Fruit fly (Drosophila melanogaster) whole organism, embryonic: ENCODE data around the gene CG14818.
A peak's percentile ranks its signal among the peaks of the same experiment; 100 is the strongest.

Experiments
- Adf1 ChIP-seq: fragments of 200-800 bp; sonication (Bioruptor generic); IDR thresholded peaks from 2 replicates; pipeline ENCODE4 v1.3.6; 2022; ENCODE audit warnings: missing biosample characterization, missing genetic modification characterization
- B-H1 ChIP-seq: fragments of 200-800 bp; sonication (Bioruptor generic); IDR thresholded peaks from 3 replicates; pipeline ENCODE4 v1.3.6; 2022; ENCODE audit warnings: missing biosample characterization, missing genetic modification characterization
- BtbVII ChIP-seq: fragments of 200-800 bp; sonication (Bioruptor generic); optimal IDR thresholded peaks from 3 replicates; lab custom pipeline; 2017; ENCODE audit warnings: missing biosample characterization, mild to moderate bottlenecking, missing genetic modification characterization
- CG10366 ChIP-seq: fragments of 200-800 bp; sonication (Bioruptor generic); IDR thresholded peaks from 2 replicates; pipeline ENCODE4 v1.3.6; 2022; ENCODE audit warnings: missing biosample characterization, missing genetic modification characterization
- CG10543 ChIP-seq: fragments of 200-800 bp; sonication (Bioruptor generic); optimal IDR thresholded peaks from 3 replicates; lab custom pipeline; 2017; ENCODE audit warnings: missing biosample characterization, mild to moderate bottlenecking, missing genetic modification characterization, moderate library complexity
- CG14667 ChIP-seq: fragments of 200-800 bp; sonication (Bioruptor generic); IDR thresholded peaks from 2 replicates; pipeline ENCODE4 v1.3.6; 2022; ENCODE audit warnings: missing biosample characterization, missing genetic modification characterization
- CG14860 ChIP-seq: fragments of 200-800 bp; sonication (Bioruptor generic); IDR thresholded peaks from 3 replicates; pipeline ENCODE4 v1.3.6; 2022; ENCODE audit warnings: missing biosample characterization, missing genetic modification characterization; ENCODE audit not compliant: partially characterized antibody
- CG14965 ChIP-seq: fragments of 200-800 bp; sonication (Bioruptor generic); optimal IDR thresholded peaks from 2 replicates; lab custom pipeline; 2016; ENCODE audit warnings: missing biosample characterization, missing genetic modification characterization, borderline replicate concordance
- CG17385 ChIP-seq: fragments of 200-800 bp; sonication (Bioruptor generic); optimal IDR thresholded peaks from 3 replicates; lab custom pipeline; 2018; ENCODE audit warnings: missing biosample characterization, mild to moderate bottlenecking, missing genetic modification characterization
- CG17612 ChIP-seq: fragments of 200-800 bp; sonication (Bioruptor generic); IDR thresholded peaks from 2 replicates; pipeline ENCODE4 v1.3.6; 2022; ENCODE audit warnings: missing biosample characterization, missing genetic modification characterization
- CG2116 ChIP-seq: fragments of 200-800 bp; sonication (Bioruptor generic); optimal IDR thresholded peaks from 3 replicates; lab custom pipeline; 2018; ENCODE audit warnings: missing biosample characterization, mild to moderate bottlenecking, missing genetic modification characterization
- CG2129 ChIP-seq: fragments of 200-800 bp; sonication (Bioruptor generic); IDR thresholded peaks from 2 replicates; pipeline ENCODE4 v1.3.6; 2022; ENCODE audit warnings: missing biosample characterization, missing genetic modification characterization; ENCODE audit not compliant: partially characterized antibody
- CG31388 ChIP-seq: fragments of 200-800 bp; sonication (Bioruptor generic); optimal IDR thresholded peaks from 2 replicates; lab custom pipeline; 2016; ENCODE audit warnings: missing biosample characterization, missing genetic modification characterization
- CG33557 ChIP-seq: fragments of 200-800 bp; sonication (Bioruptor generic); optimal IDR thresholded peaks from 2 replicates; lab custom pipeline; 2019; ENCODE audit warnings: missing biosample characterization, mild to moderate bottlenecking, missing genetic modification characterization, moderate library complexity
- CG3847 ChIP-seq: fragments of 200-800 bp; sonication (Bioruptor generic); IDR thresholded peaks from 2 replicates; pipeline ENCODE4 v1.3.6; 2022; ENCODE audit warnings: missing biosample characterization, missing genetic modification characterization
- CG5245 ChIP-seq: fragments of 200-800 bp; sonication (Bioruptor generic); optimal IDR thresholded peaks from 3 replicates; lab custom pipeline; 2016; ENCODE audit warnings: missing biosample characterization, missing genetic modification characterization
- CG5953 ChIP-seq: fragments of 200-800 bp; sonication (Bioruptor generic); IDR thresholded peaks from 2 replicates; pipeline ENCODE4 v1.3.6; 2022; ENCODE audit warnings: missing biosample characterization, missing genetic modification characterization
- CG6683 ChIP-seq: fragments of 200-800 bp; sonication (Bioruptor generic); optimal IDR thresholded peaks from 2 replicates; lab custom pipeline; 2017; ENCODE audit warnings: missing biosample characterization, mild to moderate bottlenecking, missing genetic modification characterization, missing genetic modification reagents
- CG7839 ChIP-seq: fragments of 200-800 bp; sonication (Bioruptor generic); optimal IDR thresholded peaks from 3 replicates; lab custom pipeline; 2018; ENCODE audit warnings: missing biosample characterization, mild to moderate bottlenecking, missing genetic modification characterization, moderate library complexity
- CG7987 ChIP-seq: fragments of 200-800 bp; sonication (Bioruptor generic); optimal IDR thresholded peaks from 2 replicates; lab custom pipeline; 2018; ENCODE audit warnings: missing biosample characterization, mild to moderate bottlenecking, missing genetic modification characterization, moderate library complexity
- CG8290 ChIP-seq, 3 experiments: fragments of 200-800 bp; sonication (Bioruptor generic); optimal IDR thresholded peaks; 2 replicates each; lab custom pipeline; 2016 to 2019; ENCODE audit warnings: missing biosample characterization in 3 of 3, missing genetic modification characterization in 3 of 3, mild to moderate bottlenecking in 2 of 3, moderate library complexity in 1 of 3
- CG8359 ChIP-seq: fragments of 200-800 bp; sonication (Bioruptor generic); optimal IDR thresholded peaks from 2 replicates; lab custom pipeline; 2017; ENCODE audit warnings: missing biosample characterization, mild to moderate bottlenecking, missing genetic modification characterization, borderline replicate concordance
- CTCF ChIP-seq: fragments of 200-800 bp; sonication (Bioruptor generic); optimal IDR thresholded peaks from 2 replicates; lab custom pipeline; 2017; ENCODE audit warnings: missing biosample characterization, mild to moderate bottlenecking, missing genetic modification characterization, moderate library complexity
- E2f2 ChIP-seq: fragments of 200-800 bp; sonication (Bioruptor generic); IDR thresholded peaks from 2 replicates; pipeline ENCODE4 v1.3.6; 2022; ENCODE audit warnings: missing biosample characterization, missing genetic modification characterization
- Elba2 ChIP-seq: fragments of 200-800 bp; sonication (Bioruptor generic); optimal IDR thresholded peaks from 3 replicates; lab custom pipeline; 2016; ENCODE audit warnings: missing biosample characterization, missing genetic modification characterization
- Fer2 ChIP-seq: fragments of 200-800 bp; sonication (Bioruptor generic); optimal IDR thresholded peaks from 2 replicates; lab custom pipeline; 2018; ENCODE audit warnings: missing biosample characterization, mild to moderate bottlenecking, missing genetic modification characterization, moderate library complexity
- HLHmδ ChIP-seq: fragments of 200-800 bp; sonication (Bioruptor generic); optimal IDR thresholded peaks from 2 replicates; lab custom pipeline; 2018; ENCODE audit warnings: missing biosample characterization, mild to moderate bottlenecking, missing genetic modification characterization, moderate library complexity
- Hand ChIP-seq: fragments of 200-800 bp; sonication (Bioruptor generic); optimal IDR thresholded peaks from 2 replicates; lab custom pipeline; 2017; ENCODE audit warnings: mild to moderate bottlenecking, missing biosample characterization, missing genetic modification reagents, missing genetic modification characterization
- HmgD ChIP-seq: fragments of 200-800 bp; sonication (Bioruptor generic); optimal IDR thresholded peaks from 3 replicates; lab custom pipeline; 2016; ENCODE audit warnings: missing biosample characterization, missing genetic modification characterization
- Oli ChIP-seq: fragments of 200-800 bp; sonication (Bioruptor generic); optimal IDR thresholded peaks from 2 replicates; lab custom pipeline; 2018; ENCODE audit warnings: missing biosample characterization, mild to moderate bottlenecking, missing genetic modification characterization, moderate library complexity
- Usf ChIP-seq: fragments of 200-800 bp; sonication (Bioruptor generic); optimal IDR thresholded peaks from 2 replicates; lab custom pipeline; 2017; ENCODE audit warnings: missing genotype, missing biosample characterization, missing genetic modification characterization
- aop ChIP-seq: fragments of 200-800 bp; sonication (Bioruptor generic); IDR thresholded peaks from 2 replicates; pipeline ENCODE4 v1.3.6; 2022; ENCODE audit warnings: missing biosample characterization, missing genetic modification characterization
- ap ChIP-seq: fragments of 200-800 bp; sonication (Bioruptor generic); IDR thresholded peaks from 2 replicates; pipeline ENCODE4 v1.3.6; 2022; ENCODE audit warnings: missing biosample characterization, missing genetic modification characterization
- ash1 ChIP-seq: fragments of 200-800 bp; sonication (Bioruptor generic); optimal IDR thresholded peaks from 2 replicates; lab custom pipeline; 2018; ENCODE audit warnings: missing biosample characterization, mild to moderate bottlenecking, missing genetic modification characterization
- chm ChIP-seq: fragments of 200-800 bp; sonication (Bioruptor generic); IDR thresholded peaks from 2 replicates; pipeline ENCODE4 v1.3.6; 2022; ENCODE audit warnings: missing biosample characterization, missing genetic modification characterization
- croc ChIP-seq: fragments of 200-800 bp; sonication (Bioruptor generic); conservative IDR thresholded peaks from 3 replicates; pipeline ENCODE4 v1.3.6; 2022; ENCODE audit warnings: missing biosample characterization, missing genetic modification characterization
- dpn ChIP-seq, 2 experiments: fragments of 200-800 bp; sonication (Bioruptor generic); optimal IDR thresholded peaks; 3 replicates each; lab custom pipeline; 2016; ENCODE audit warnings: missing biosample characterization in 2 of 2, missing genetic modification characterization in 2 of 2
- h ChIP-seq: fragments of >200 bp; optimal IDR thresholded peaks from 2 replicates; lab custom pipeline; 2017
- inv ChIP-seq: fragments of 200-800 bp; sonication (Bioruptor generic); IDR thresholded peaks from 2 replicates; pipeline ENCODE4 v1.3.6; 2022; ENCODE audit warnings: missing biosample characterization, missing genetic modification characterization; ENCODE audit not compliant: partially characterized antibody
- jing ChIP-seq: fragments of 200-800 bp; sonication (Bioruptor generic); optimal IDR thresholded peaks from 2 replicates; lab custom pipeline; 2018; ENCODE audit warnings: missing biosample characterization, mild to moderate bottlenecking, missing genetic modification characterization
- klu ChIP-seq: fragments of 200-800 bp; sonication (Bioruptor generic); IDR thresholded peaks from 2 replicates; pipeline ENCODE4 v1.3.6; 2022; ENCODE audit warnings: missing biosample characterization, missing genetic modification characterization
- nerfin-2 ChIP-seq: fragments of 200-800 bp; sonication (Bioruptor generic); IDR thresholded peaks from 2 replicates; pipeline ENCODE4 v1.3.6; 2022; ENCODE audit warnings: missing biosample characterization, missing genetic modification characterization; ENCODE audit not compliant: partially characterized antibody
- nmo ChIP-seq: fragments of 200-800 bp; sonication (Bioruptor generic); optimal IDR thresholded peaks from 2 replicates; lab custom pipeline; 2018; ENCODE audit warnings: missing biosample characterization, mild to moderate bottlenecking, missing genetic modification characterization, moderate library complexity
- peb ChIP-seq: fragments of 200-800 bp; sonication (Bioruptor generic); IDR thresholded peaks from 2 replicates; pipeline ENCODE4 v1.3.6; 2022; ENCODE audit warnings: missing biosample characterization, missing genetic modification characterization
- sisA ChIP-seq: fragments of 200-800 bp; sonication (Bioruptor generic); IDR thresholded peaks from 2 replicates; pipeline ENCODE4 v1.3.6; 2022; ENCODE audit warnings: missing biosample characterization, missing genetic modification characterization
- tna ChIP-seq: fragments of 200-800 bp; sonication (Bioruptor generic); IDR thresholded peaks from 2 replicates; pipeline ENCODE4 v1.3.6; 2022; ENCODE audit warnings: missing biosample characterization, missing genetic modification characterization; ENCODE audit not compliant: partially characterized antibody
- ttk ChIP-seq: fragments of 200-800 bp; sonication (Bioruptor generic); IDR thresholded peaks from 2 replicates; pipeline ENCODE4 v2.1.2; 2022; ENCODE audit warnings: missing biosample characterization, missing genetic modification characterization
- unc-4 ChIP-seq: fragments of 200-800 bp; sonication (Bioruptor generic); IDR thresholded peaks from 2 replicates; pipeline ENCODE4 v1.3.6; 2022; ENCODE audit warnings: missing biosample characterization, missing genetic modification characterization; ENCODE audit not compliant: partially characterized antibody
- wek ChIP-seq: fragments of 200-800 bp; sonication (Bioruptor generic); optimal IDR thresholded peaks from 3 replicates; lab custom pipeline; 2018; ENCODE audit warnings: missing biosample characterization, mild to moderate bottlenecking, missing genetic modification characterization, moderate library complexity

The CG14818 gene

DNA sequence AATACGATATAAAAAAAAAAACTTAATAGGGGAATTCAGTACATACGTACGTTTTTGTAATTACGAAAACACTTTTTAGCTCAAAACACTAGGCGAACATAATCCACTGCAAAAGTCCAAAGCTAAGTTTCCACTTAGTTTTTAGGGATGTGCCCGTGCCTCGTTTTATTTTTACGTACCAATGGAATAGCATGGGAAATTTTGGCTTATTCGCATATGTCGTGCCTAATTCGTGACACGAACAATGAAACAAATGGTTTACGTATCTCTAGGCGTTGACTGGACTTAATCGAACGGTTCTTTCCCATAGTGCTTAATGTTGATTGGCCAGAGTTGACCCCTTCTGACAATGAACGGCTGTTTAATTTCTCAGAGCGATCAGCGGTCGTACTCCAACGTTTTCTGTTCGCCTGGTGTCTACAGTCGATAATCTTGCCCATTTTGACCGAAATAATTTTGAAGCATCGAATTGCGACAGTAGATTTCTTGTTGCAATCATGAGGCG is at the start of gene CG14818 (continued):
- TF ChIP-seq aop (no peak), Elba2 (GFP tag; lab: Kevin White, UChicago) (no peak), chm (GFP tag; lab: Robert Waterston, UW) (0 out of 2 replicates have a peak, but pooled peaks have one; percentile 14), CG7839 (tag; lab: Kevin White, UChicago) (peak; percentile 66), HLHmδ (GFP tag; lab: Kevin White, UChicago) (no peak), inv (GFP tag; lab: Robert Waterston, UW) (peak; percentile 81), CG17612 (GFP tag; lab: Robert Waterston, UW) (0 out of 2 replicates have a peak, but pooled peaks have one; percentile 17), ttk (GFP tag; lab: Robert Waterston, UW) (0 out of 2 replicates have a peak, but pooled peaks have one; percentile 19), jing (GFP tag; lab: Kevin White, UChicago) (no peak), sisA (GFP tag; lab: Robert Waterston, UW) (peak; percentile 52), CG8290 (GFP tag; optimal IDR thresholded peaks at IDR 0.05; lab: Kevin White, UChicago) (peak; percentile 67), CG8290 (tag; optimal IDR thresholded peaks at IDR 0.05; lab: Kevin White, UChicago) (peak in 1 of 2 experiments; percentile 86), CG5953 (GFP tag; lab: Robert Waterston, UW) (0 out of 2 replicates have a peak, but pooled peaks have one; percentile 31), CG2129 (GFP tag; lab: Robert Waterston, UW) (peak; percentile 87), BtbVII (GFP tag; lab: Kevin White, UChicago) (peak; percentile 25), CG33557 (GFP tag; lab: Kevin White, UChicago) (peak; percentile 33), unc-4 (GFP tag; lab: Robert Waterston, UW) (peak; percentile 88), E2f2 (GFP tag; lab: Robert Waterston, UW) (peak; percentile 29), CG10543 (peak; percentile 72), CG7987 (GFP tag; lab: Kevin White, UChicago) (no peak), CG14965 (GFP tag; lab: Kevin White, UChicago) (no peak), wek (GFP tag; lab: Kevin White, UChicago) (peak; percentile 81), CG14667 (GFP tag; lab: Robert Waterston, UW) (0 out of 2 replicates have a peak, but pooled peaks have one; percentile 15), peb (GFP tag; lab: Robert Waterston, UW) (peak; percentile 29; the same call in 1 of the 2 replicates), Oli (peak; percentile 34), B-H1 (GFP tag; lab: Robert Waterston, UW) (peak; percentile 28; the same call in 1 of the 3 replicates), ap (0 out of 2 replicates have a peak, but pooled peaks have one; percentile 9), klu (GFP tag; lab: Robert Waterston, UW) (no peak; the same call in 1 of the 2 replicates), dpn (GFP tag; optimal IDR thresholded peaks at IDR 0.05; lab: Kevin White, UChicago) (peak; percentile 59 to 61), Usf (GFP tag; lab: Kevin White, UChicago) (peak; percentile 9), ash1 (GFP tag; lab: Kevin White, UChicago) (no peak), Fer2 (peak; percentile 45), CG2116 (GFP tag; lab: Kevin White, UChicago) (peak; percentile 4), CG5245 (peak; percentile 23), CG3847 (GFP tag; lab: Robert Waterston, UW) (peak; percentile 58), CG8359 (GFP tag; lab: Kevin White, UChicago) (no peak), croc (GFP tag; lab: Robert Waterston, UW) (peak; percentile 29; the same call in 2 of the 3 replicates), nerfin-2 (GFP tag; lab: Robert Waterston, UW) (peak; percentile 55), CG6683 (GFP tag; lab: Kevin White, UChicago) (no peak), HmgD (GFP tag; lab: Kevin White, UChicago) (no peak), CTCF (no peak), tna (GFP tag; lab: Robert Waterston, UW) (peak; percentile 53; the same call in 1 of the 2 replicates), CG31388 (GFP tag; lab: Kevin White, UChicago) (no peak), CG14860 (peak; percentile 82), h (no peak), nmo (peak; percentile 59), CG10366 (peak; percentile 46), CG17385 (GFP tag; lab: Kevin White, UChicago) (peak; percentile 53), Hand (GFP tag; lab: Kevin White, UChicago) (peak; percentile 48), Adf1 (GFP tag; lab: Robert Waterston, UW) (peak; percentile 35; the same call in 1 of the 2 replicates)
